Worm (Caenorhabditis elegans): Measurements from ENCODE around the gene ins-15.
A peak's percentile ranks its signal among the peaks of the same experiment; 100 is the strongest.

ins-15 gene

DNA sequence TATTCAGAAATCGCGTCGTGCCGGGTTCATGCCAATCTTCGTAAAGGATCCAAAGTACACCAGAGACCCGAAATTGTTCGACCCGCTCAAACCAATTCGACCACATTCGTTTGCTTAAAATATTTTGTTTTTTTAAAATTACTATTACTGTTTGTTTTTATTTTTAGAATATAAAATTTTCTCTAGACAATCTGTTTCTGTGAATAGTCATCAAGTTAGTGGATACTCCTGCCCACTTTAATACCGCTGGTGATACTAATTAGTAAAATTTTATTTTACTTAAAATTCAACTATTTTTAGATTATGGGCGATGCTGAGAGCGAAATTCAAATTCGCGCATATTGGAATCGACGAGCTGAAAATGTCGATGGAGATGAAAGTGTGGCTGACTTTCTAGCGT lies 7.9 kb downstream of the ins-15 start, which contains the start of gene T14B4.1:
Gene T14B4.1, plus strand, starts transcription at position 301 of the 400 bp plus-strand sequence.
- TF ChIP-seq flt-1 (GFP tag; IDR thresholded peaks at IDR 0.05) (no peak), tbx-11 (GFP tag; IDR thresholded peaks at IDR 0.05) (no peak), hmbx-1 (tag; optimal IDR thresholded peaks at IDR 0.05) (no peak), aly-1 (tag; optimal IDR thresholded peaks at IDR 0.05) (no peak), hmg-4 (GFP tag; optimal IDR thresholded peaks at IDR 0.05) (no peak), ceh-13 (GFP tag; optimal IDR thresholded peaks at IDR 0.05) (no peak), ceh-36 (tag; optimal IDR thresholded peaks at IDR 0.05) (no peak), hnd-1 (tag; optimal IDR thresholded peaks at IDR 0.05) (no peak), ets-7 (tag; optimal IDR thresholded peaks at IDR 0.05) (no peak)

DNA sequence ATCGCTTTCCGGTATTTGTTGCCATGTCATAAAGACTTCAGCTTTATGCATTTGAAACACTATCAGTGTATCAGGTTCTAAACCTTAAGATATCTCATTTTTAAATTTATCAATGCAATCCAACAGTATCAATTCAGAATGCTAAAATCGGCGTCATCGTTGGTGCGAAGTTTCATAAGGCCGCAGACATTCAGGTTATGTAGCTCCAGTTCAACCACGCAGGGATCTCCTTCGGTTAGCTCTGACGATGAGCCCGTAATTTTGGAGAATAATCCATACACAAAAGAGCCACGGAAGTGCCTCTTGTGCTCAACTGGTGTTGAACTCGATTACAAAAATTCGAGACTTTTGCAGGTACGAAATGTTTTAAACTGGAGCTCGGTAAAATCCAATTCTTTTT lies 8.5 kb downstream of the ins-15 start, which contains the start of gene mrps-18.C:
Gene mrps-18.C, plus strand, starts transcription at position 138 of the 400 bp plus-strand sequence.
- TF ChIP-seq F13C5.2 (tag; optimal IDR thresholded peaks at IDR 0.05): no peak
- no peak for TF ChIP-seq flt-1 (GFP tag; IDR thresholded peaks at IDR 0.05)
- no peak for TF ChIP-seq B0310.2 (tag; optimal IDR thresholded peaks at IDR 0.05)

DNA sequence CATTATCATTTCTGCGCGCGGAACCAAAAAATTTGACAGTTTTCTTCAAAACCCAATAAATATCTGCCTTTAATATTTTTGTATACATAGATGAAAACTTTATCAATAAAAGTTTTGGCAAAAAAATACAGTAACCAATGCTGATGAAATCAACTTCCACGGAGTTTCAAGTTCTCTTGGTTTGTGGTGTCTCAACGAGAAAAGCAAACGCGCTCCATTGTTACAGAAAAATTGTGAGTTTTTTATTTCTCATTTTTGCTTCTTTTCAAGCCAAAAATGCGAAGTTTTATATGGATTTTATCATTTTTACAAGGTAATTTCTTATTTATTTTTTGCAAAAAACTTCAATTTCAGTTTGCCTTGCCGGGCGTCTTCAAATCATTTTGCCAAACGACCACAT lies 9.9 kb downstream of the ins-15 start, which contains the start of gene T14B4.3:
Gene T14B4.3, plus strand, starts transcription at position 264 of the 400 bp plus-strand sequence.
- TF ChIP-seq tbx-37 (GFP tag; conservative IDR thresholded peaks at IDR 0.05): peak; percentile 55; the same call in 1 of the 2 replicates
- TF ChIP-seq hnd-1 (tag; optimal IDR thresholded peaks at IDR 0.05): no peak
- peak; percentile 62 for TF ChIP-seq F13C5.2 (tag; optimal IDR thresholded peaks at IDR 0.05)
- TF ChIP-seq hmg-4 (GFP tag; optimal IDR thresholded peaks at IDR 0.05): no peak

DNA sequence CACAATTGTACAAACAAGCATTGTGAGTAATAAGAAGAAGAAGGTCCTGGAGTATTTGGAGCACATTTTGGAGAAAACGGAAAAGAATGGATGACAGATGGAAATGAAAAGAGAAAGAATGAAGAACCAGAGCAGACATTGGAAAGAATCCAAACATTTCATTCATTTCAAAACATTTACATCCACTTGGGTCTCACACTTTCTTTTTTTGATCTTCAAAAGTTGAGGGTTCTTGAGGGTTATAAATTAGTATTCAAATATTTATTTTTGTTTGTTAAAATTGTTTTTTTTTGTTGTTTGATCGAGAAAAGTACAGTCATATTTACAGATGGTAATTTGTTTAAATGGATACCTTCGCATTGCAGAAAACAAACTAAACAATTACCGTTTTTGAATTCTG lies 10.8 kb downstream of the ins-15 start, which contains the start of gene T14B4.9:
Gene T14B4.9, minus strand, starts transcription at position 101 of the 400 bp plus-strand sequence.
- TF ChIP-seq aly-1 (tag; optimal IDR thresholded peaks at IDR 0.05): no peak
- TF ChIP-seq pes-1 (GFP tag; IDR thresholded peaks at IDR 0.05): no peak

DNA sequence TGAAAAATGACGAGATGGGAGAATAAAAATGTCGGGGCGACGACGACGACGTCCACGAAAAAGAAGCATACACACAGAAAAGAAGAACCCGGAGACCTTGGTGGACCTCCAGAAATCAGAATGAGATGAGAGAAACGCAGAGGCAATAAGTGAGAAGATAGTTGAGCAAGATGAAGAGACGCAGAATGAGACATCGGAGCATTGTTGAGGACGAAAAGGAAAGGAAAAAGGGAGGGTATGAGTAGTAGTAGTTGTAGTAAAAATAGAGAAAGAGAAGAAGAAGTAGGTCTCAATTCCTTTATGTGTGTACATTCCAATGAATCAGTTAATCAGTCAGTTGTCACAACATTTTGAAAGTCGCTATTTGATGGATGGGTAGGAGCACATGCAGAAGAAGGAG lies 15.2 kb downstream of the ins-15 start, which contains the start of gene T14B4.8:
Gene T14B4.8, minus strand, starts transcription at position 60 of the 400 bp plus-strand sequence.
- TF ChIP-seq ama-1 (optimal IDR thresholded peaks at IDR 0.05): no peak
- TF ChIP-seq tra-4 (tag; optimal IDR thresholded peaks at IDR 0.05): no peak
- no peak for TF ChIP-seq pes-1 (GFP tag; IDR thresholded peaks at IDR 0.05)
- no peak for TF ChIP-seq scrt-1 (GFP tag; IDR thresholded peaks at IDR 0.05)
- TF ChIP-seq hmbx-1 (tag; optimal IDR thresholded peaks at IDR 0.05): no peak
- no peak for TF ChIP-seq ets-7 (tag; optimal IDR thresholded peaks at IDR 0.05)

DNA sequence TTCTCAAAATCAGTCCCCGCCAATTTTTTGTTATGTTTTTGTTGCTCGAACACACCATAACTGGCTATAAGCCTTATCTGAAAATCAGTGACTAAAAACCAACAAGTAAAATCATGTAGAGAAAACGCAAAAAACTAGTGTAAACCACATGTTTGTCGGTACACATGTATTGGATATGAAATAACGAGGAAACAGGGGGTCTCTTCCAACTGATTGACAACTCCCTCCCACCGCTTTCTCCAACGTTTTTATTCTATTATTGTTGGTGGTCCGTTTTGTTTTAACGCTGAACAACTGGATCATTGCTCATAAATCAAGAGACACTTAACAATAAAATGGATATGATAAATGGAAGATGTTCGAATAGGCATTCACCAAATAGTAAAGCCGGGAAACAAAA lies 17.7 kb downstream of the ins-15 start:
- TF ChIP-seq hnd-1 (tag; optimal IDR thresholded peaks at IDR 0.05): no peak

DNA sequence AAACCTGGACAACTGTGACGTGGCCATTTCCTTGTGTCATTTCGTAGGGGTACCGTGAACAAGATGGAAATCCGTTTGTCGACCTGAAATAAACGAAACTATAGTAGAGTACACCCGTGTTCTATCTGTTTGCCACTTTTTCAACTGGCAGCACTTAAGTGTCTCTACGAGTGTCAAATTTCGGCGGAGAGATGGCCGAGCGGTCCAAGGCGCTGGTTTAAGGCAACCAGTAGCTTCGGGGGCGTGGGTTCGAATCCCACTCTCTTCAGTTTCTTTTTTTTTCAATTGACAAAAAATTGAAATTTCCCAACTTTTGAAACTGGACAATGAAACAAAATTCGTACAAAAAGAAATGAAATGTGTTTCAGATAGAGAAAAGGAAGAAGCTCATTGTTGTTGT lies 23.0 kb downstream of the ins-15 start:
- TF ChIP-seq ama-1 (optimal IDR thresholded peaks at IDR 0.05): no peak
- peak; percentile 2 for TF ChIP-seq hnd-1 (tag; optimal IDR thresholded peaks at IDR 0.05)
- TF ChIP-seq ets-7 (tag; optimal IDR thresholded peaks at IDR 0.05): no peak
- 0 out of 2 replicates have a peak, but pooled peaks have one; percentile 49 for TF ChIP-seq tbx-11 (GFP tag; IDR thresholded peaks at IDR 0.05)
- TF ChIP-seq pes-1 (GFP tag; IDR thresholded peaks at IDR 0.05): peak; percentile 68
- 0 out of 2 replicates have a peak, but pooled peaks have one; percentile 14 for TF ChIP-seq flt-1 (GFP tag; IDR thresholded peaks at IDR 0.05)
- TF ChIP-seq hmbx-1 (tag; optimal IDR thresholded peaks at IDR 0.05): no peak
- TF ChIP-seq F13C5.2 (tag; optimal IDR thresholded peaks at IDR 0.05): peak; percentile 3
- no peak for TF ChIP-seq scrt-1 (GFP tag; IDR thresholded peaks at IDR 0.05)
- no peak for TF ChIP-seq ceh-36 (tag; optimal IDR thresholded peaks at IDR 0.05)
- no peak for TF ChIP-seq aly-1 (tag; optimal IDR thresholded peaks at IDR 0.05)
- no peak for TF ChIP-seq B0310.2 (tag; optimal IDR thresholded peaks at IDR 0.05)
- no peak; the same call in 1 of the 2 replicates for TF ChIP-seq sea-1 (GFP tag; conservative IDR thresholded peaks at IDR 0.05)
- TF ChIP-seq hmg-4 (GFP tag; optimal IDR thresholded peaks at IDR 0.05): peak; percentile 36
- TF ChIP-seq ceh-13 (GFP tag; optimal IDR thresholded peaks at IDR 0.05): no peak
- no peak for TF ChIP-seq tra-4 (tag; optimal IDR thresholded peaks at IDR 0.05)
- TF ChIP-seq tbx-37 (GFP tag; conservative IDR thresholded peaks at IDR 0.05): peak; percentile 62

DNA sequence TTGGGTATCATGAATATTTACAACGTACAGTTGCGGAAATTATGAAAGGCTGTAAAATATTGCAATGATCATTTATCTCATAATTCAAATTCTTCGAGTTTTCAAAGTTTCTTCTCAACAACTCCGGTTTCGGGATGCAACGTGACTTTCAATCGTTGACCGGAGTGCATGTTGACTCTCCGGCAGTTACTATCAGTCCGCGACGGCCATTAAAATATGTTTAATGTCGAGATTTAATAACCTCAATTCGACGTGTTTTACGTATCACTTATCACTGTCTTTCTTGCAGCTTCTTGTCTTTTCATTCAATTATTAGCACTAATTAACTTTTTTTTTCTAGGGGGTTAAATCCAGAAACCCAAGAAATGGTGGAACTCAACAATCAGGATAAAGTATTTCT lies 26.3 kb downstream of the ins-15 start, which contains the start of gene tsp-10:
Gene tsp-10, plus strand, starts transcription at position 366 of the 400 bp plus-strand sequence.
- TF ChIP-seq F13C5.2 (tag; optimal IDR thresholded peaks at IDR 0.05) (no peak), ets-7 (tag; optimal IDR thresholded peaks at IDR 0.05) (no peak), B0310.2 (tag; optimal IDR thresholded peaks at IDR 0.05) (no peak), hmg-4 (GFP tag; optimal IDR thresholded peaks at IDR 0.05) (no peak), ama-1 (optimal IDR thresholded peaks at IDR 0.05) (no peak), scrt-1 (GFP tag; IDR thresholded peaks at IDR 0.05) (no peak), tra-4 (tag; optimal IDR thresholded peaks at IDR 0.05) (no peak), flt-1 (GFP tag; IDR thresholded peaks at IDR 0.05) (no peak), tbx-11 (GFP tag; IDR thresholded peaks at IDR 0.05) (no peak), sea-1 (GFP tag; conservative IDR thresholded peaks at IDR 0.05) (no peak), ceh-13 (GFP tag; optimal IDR thresholded peaks at IDR 0.05) (no peak), tbx-37 (GFP tag; conservative IDR thresholded peaks at IDR 0.05) (no peak)

DNA sequence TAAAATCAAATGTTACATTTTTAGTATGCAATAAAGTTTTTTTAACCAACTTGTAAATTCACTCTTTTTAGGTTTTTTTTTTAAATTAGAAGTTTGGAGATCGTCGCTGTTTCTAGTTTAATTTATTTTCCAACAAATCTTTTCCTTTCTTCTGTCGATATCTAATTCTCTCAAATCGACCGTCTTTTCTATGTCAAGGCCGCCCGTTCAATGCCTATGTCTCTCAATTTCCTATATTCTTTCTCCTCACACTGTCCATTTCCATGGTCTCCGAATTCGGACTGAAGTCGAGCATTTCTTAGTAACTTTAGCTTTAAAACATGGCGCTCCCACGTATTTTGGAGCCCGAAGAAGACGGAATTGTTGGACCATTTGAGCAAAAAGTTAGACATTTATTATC lies 27.9 kb downstream of the ins-15 start, which contains the start of the genes T14B4.5 and T14B4.20:
Gene T14B4.5, plus strand, starts transcription at position 226 of the 400 bp plus-strand sequence.
Gene T14B4.20, plus strand, starts transcription at position 264 of the 400 bp plus-strand sequence.
- no peak for TF ChIP-seq ets-7 (tag; optimal IDR thresholded peaks at IDR 0.05)
- no peak for TF ChIP-seq scrt-1 (GFP tag; IDR thresholded peaks at IDR 0.05)
- TF ChIP-seq tra-4 (tag; optimal IDR thresholded peaks at IDR 0.05): no peak
- no peak for TF ChIP-seq pes-1 (GFP tag; IDR thresholded peaks at IDR 0.05)
- no peak for TF ChIP-seq ceh-36 (tag; optimal IDR thresholded peaks at IDR 0.05)
- TF ChIP-seq flt-1 (GFP tag; IDR thresholded peaks at IDR 0.05): no peak
- TF ChIP-seq hnd-1 (tag; optimal IDR thresholded peaks at IDR 0.05): no peak
- TF ChIP-seq F13C5.2 (tag; optimal IDR thresholded peaks at IDR 0.05): no peak
- no peak for TF ChIP-seq ama-1 (optimal IDR thresholded peaks at IDR 0.05)
- TF ChIP-seq sea-1 (GFP tag; conservative IDR thresholded peaks at IDR 0.05): no peak
- no peak for TF ChIP-seq aly-1 (tag; optimal IDR thresholded peaks at IDR 0.05)
- no peak for TF ChIP-seq tbx-11 (GFP tag; IDR thresholded peaks at IDR 0.05)
- TF ChIP-seq hmg-4 (GFP tag; optimal IDR thresholded peaks at IDR 0.05): no peak
- no peak for TF ChIP-seq hmbx-1 (tag; optimal IDR thresholded peaks at IDR 0.05)
- TF ChIP-seq ceh-13 (GFP tag; optimal IDR thresholded peaks at IDR 0.05): no peak
- TF ChIP-seq tbx-37 (GFP tag; conservative IDR thresholded peaks at IDR 0.05): no peak

Data from whole organism, early embryonic.